Fruit fly (Drosophila melanogaster) whole organism, embryonic: ENCODE results near the gene HDAC4.
A peak's percentile ranks its signal among the peaks of the same experiment; 100 is the strongest.

ENCODE experiments used
- ATbp ChIP-seq: fragments of 200-800 bp; sonication (Bioruptor generic); optimal IDR thresholded peaks from 2 replicates; lab custom pipeline; 2017; ENCODE audit warnings: missing biosample characterization, mild to moderate bottlenecking, missing genetic modification characterization, missing genetic modification reagents
- Asciz ChIP-seq: fragments of 200-800 bp; sonication (Bioruptor generic); optimal IDR thresholded peaks from 2 replicates; lab custom pipeline; 2017; ENCODE audit warnings: missing biosample characterization, mild to moderate bottlenecking, missing genetic modification characterization, missing genetic modification reagents
- Atf3 ChIP-seq: fragments of 200-800 bp; sonication (Bioruptor generic); optimal IDR thresholded peaks from 3 replicates; lab custom pipeline; 2016; ENCODE audit warnings: missing biosample characterization, missing genetic modification characterization
- Bdp1 ChIP-seq: fragments of 200-800 bp; sonication (Bioruptor generic); optimal IDR thresholded peaks from 3 replicates; lab custom pipeline; 2016; ENCODE audit warnings: missing biosample characterization, missing genetic modification characterization
- CG10959 ChIP-seq: fragments of 200-800 bp; sonication (Bioruptor generic); IDR thresholded peaks from 2 replicates; pipeline ENCODE4 v1.3.6; 2022; ENCODE audit warnings: missing biosample characterization, missing genetic modification characterization
- CG11695 ChIP-seq: fragments of 200-800 bp; sonication (Bioruptor generic); IDR thresholded peaks from 3 replicates; pipeline ENCODE4 v1.3.6; 2022; ENCODE audit warnings: missing biosample characterization, missing genetic modification characterization
- CG13424 ChIP-seq: fragments of 200-800 bp; sonication (Bioruptor generic); optimal IDR thresholded peaks from 2 replicates; lab custom pipeline; 2019; ENCODE audit warnings: missing biosample characterization, mild to moderate bottlenecking, missing genetic modification characterization, moderate library complexity
- CG17568 ChIP-seq: fragments of 200-800 bp; sonication (Bioruptor generic); optimal IDR thresholded peaks from 2 replicates; lab custom pipeline; 2018; ENCODE audit warnings: missing biosample characterization, mild to moderate bottlenecking, missing genetic modification characterization, moderate library complexity
- CG30020 ChIP-seq: fragments of 200-800 bp; optimal IDR thresholded peaks from 2 replicates; lab custom pipeline; 2019; ENCODE audit warnings: missing biosample characterization, mild to moderate bottlenecking, missing genetic modification characterization, moderate library complexity
- CG31224 ChIP-seq: fragments of 200-800 bp; sonication (Bioruptor generic); IDR thresholded peaks from 2 replicates; pipeline ENCODE4 v1.3.6; 2022; ENCODE audit warnings: missing biosample characterization, missing genetic modification characterization
- CG31365 ChIP-seq: fragments of 200-800 bp; sonication (Bioruptor generic); optimal IDR thresholded peaks from 2 replicates; lab custom pipeline; 2018; ENCODE audit warnings: missing biosample characterization, mild to moderate bottlenecking, missing genetic modification characterization
- CG3163 ChIP-seq: fragments of 200-800 bp; sonication (Bioruptor generic); optimal IDR thresholded peaks from 3 replicates; lab custom pipeline; 2016; ENCODE audit warnings: missing biosample characterization, missing genetic modification characterization
- CG32767 ChIP-seq: fragments of 200-800 bp; sonication (Bioruptor generic); IDR thresholded peaks from 2 replicates; pipeline ENCODE4 v1.3.6; 2022; ENCODE audit warnings: missing biosample characterization, missing genetic modification characterization
- CG32772 ChIP-seq: fragments of 200-800 bp; sonication (Bioruptor generic); IDR thresholded peaks from 2 replicates; pipeline ENCODE4 v1.3.6; 2022; ENCODE audit warnings: missing biosample characterization, missing genetic modification characterization
- CG34224 ChIP-seq: fragments of 200-800 bp; sonication (Bioruptor generic); IDR thresholded peaks from 3 replicates; pipeline ENCODE4 v1.3.6; 2022; ENCODE audit warnings: missing biosample characterization, missing genetic modification characterization; ENCODE audit not compliant: partially characterized antibody
- CG3995 ChIP-seq: fragments of 200-800 bp; sonication (Bioruptor generic); optimal IDR thresholded peaks from 3 replicates; lab custom pipeline; 2016; ENCODE audit warnings: missing biosample characterization, missing genetic modification characterization
- CG4424 ChIP-seq: fragments of 200-800 bp; sonication (Bioruptor generic); optimal IDR thresholded peaks from 3 replicates; lab custom pipeline; 2016; ENCODE audit warnings: missing biosample characterization, missing genetic modification characterization
- CG4707 ChIP-seq: fragments of 200-800 bp; sonication (Bioruptor generic); optimal IDR thresholded peaks from 2 replicates; lab custom pipeline; 2018; ENCODE audit warnings: missing biosample characterization, mild to moderate bottlenecking, missing genetic modification characterization, moderate library complexity
- CG6654 ChIP-seq: fragments of 200-800 bp; sonication (Bioruptor generic); optimal IDR thresholded peaks from 2 replicates; lab custom pipeline; 2017; ENCODE audit warnings: missing biosample characterization, mild to moderate bottlenecking, missing genetic modification characterization
- CG7271 ChIP-seq: fragments of 200-800 bp; sonication (Bioruptor generic); optimal IDR thresholded peaks from 2 replicates; lab custom pipeline; 2018; ENCODE audit warnings: missing biosample characterization, mild to moderate bottlenecking, missing genetic modification characterization, moderate library complexity
- CG9609 ChIP-seq: fragments of 200-800 bp; sonication (Bioruptor generic); optimal IDR thresholded peaks from 3 replicates; lab custom pipeline; 2016; ENCODE audit warnings: missing biosample characterization, missing genetic modification characterization
- Dbx ChIP-seq: fragments of 200-800 bp; sonication (Bioruptor generic); IDR thresholded peaks from 3 replicates; pipeline ENCODE4 v1.3.6; 2022; ENCODE audit warnings: missing biosample characterization, missing genetic modification characterization
- Dref ChIP-seq: fragments of 200-800 bp; sonication (Bioruptor generic); IDR thresholded peaks from 2 replicates; pipeline ENCODE4 v1.3.6; 2022; ENCODE audit warnings: missing biosample characterization, missing genetic modification characterization
- Elba2 ChIP-seq: fragments of 200-800 bp; sonication (Bioruptor generic); optimal IDR thresholded peaks from 3 replicates; lab custom pipeline; 2016; ENCODE audit warnings: missing biosample characterization, missing genetic modification characterization
- Ets97D ChIP-seq: fragments of 200-800 bp; sonication (Bioruptor generic); optimal IDR thresholded peaks from 3 replicates; lab custom pipeline; 2016; ENCODE audit warnings: missing biosample characterization, missing genetic modification characterization
- Fer1 ChIP-seq: fragments of 200-800 bp; sonication (Bioruptor generic); optimal IDR thresholded peaks from 2 replicates; lab custom pipeline; 2017; ENCODE audit warnings: missing biosample characterization, mild to moderate bottlenecking, missing genetic modification characterization
- Gsc ChIP-seq: fragments of 200-800 bp; sonication (Bioruptor generic); IDR thresholded peaks from 2 replicates; pipeline ENCODE4 v1.3.6; 2022; ENCODE audit warnings: missing biosample characterization, missing genetic modification characterization
- Gug ChIP-seq: fragments of 200-800 bp; sonication (Bioruptor generic); IDR thresholded peaks from 4 replicates; pipeline ENCODE4 v1.3.6; 2022; ENCODE audit warnings: missing biosample characterization, missing genetic modification characterization
- H2.0 ChIP-seq: fragments of 200-800 bp; sonication (Bioruptor generic); IDR thresholded peaks from 2 replicates; pipeline ENCODE4 v1.3.6; 2022; ENCODE audit warnings: missing biosample characterization, missing genetic modification characterization
- HmgZ ChIP-seq: fragments of 200-800 bp; sonication (Bioruptor generic); optimal IDR thresholded peaks from 2 replicates; lab custom pipeline; 2018; ENCODE audit warnings: missing biosample characterization, mild to moderate bottlenecking, missing genetic modification characterization
- Lpt ChIP-seq: fragments of >200 bp; optimal IDR thresholded peaks from 2 replicates; lab custom pipeline; 2018; ENCODE audit warnings: missing biosample characterization, missing genetic modification characterization
- Meics ChIP-seq: fragments of 200-800 bp; sonication (Bioruptor generic); optimal IDR thresholded peaks from 2 replicates; lab custom pipeline; 2017; ENCODE audit warnings: missing biosample characterization, mild to moderate bottlenecking, missing genetic modification characterization
- Stat92E ChIP-seq, 3 experiments: fragments of >200 bp in 2 of 3; fragments of 200-800 bp in 1 of 3; sonication (Bioruptor generic) in 1 of 3; optimal IDR thresholded peaks; 2 replicates each; lab custom pipeline; 2017 to 2019; ENCODE audit warnings: missing biosample characterization in 3 of 3, missing genetic modification characterization in 3 of 3, mild to moderate bottlenecking in 1 of 3, moderate library complexity in 1 of 3
- Usf ChIP-seq: fragments of 200-800 bp; sonication (Bioruptor generic); optimal IDR thresholded peaks from 2 replicates; lab custom pipeline; 2017; ENCODE audit warnings: missing genotype, missing biosample characterization, missing genetic modification characterization
- Xbp1 ChIP-seq: fragments of 200-800 bp; sonication (Bioruptor generic); optimal IDR thresholded peaks from 3 replicates; lab custom pipeline; 2016; ENCODE audit warnings: missing biosample characterization, mild to moderate bottlenecking, missing genetic modification characterization
- corto ChIP-seq: fragments of 200-800 bp; sonication (Bioruptor generic); optimal IDR thresholded peaks from 2 replicates; lab custom pipeline; 2016; ENCODE audit warnings: missing biosample characterization, mild to moderate bottlenecking, missing genetic modification characterization, moderate library complexity
- danr ChIP-seq: fragments of 200-800 bp; sonication (Bioruptor generic); IDR thresholded peaks from 2 replicates; pipeline ENCODE4 v1.3.6; 2022; ENCODE audit warnings: missing biosample characterization, missing genetic modification characterization
- dati ChIP-seq: fragments of 200-800 bp; sonication (Bioruptor generic); IDR thresholded peaks from 2 replicates; pipeline ENCODE4 v1.3.6; 2022; ENCODE audit warnings: missing biosample characterization, missing genetic modification characterization
- exex ChIP-seq: fragments of 200-800 bp; sonication (Bioruptor generic); optimal IDR thresholded peaks from 4 replicates; lab custom pipeline; 2018; ENCODE audit warnings: missing biosample characterization, mild to moderate bottlenecking, missing genetic modification characterization, moderate library complexity
- gcm2 ChIP-seq: fragments of 200-800 bp; sonication (Bioruptor generic); optimal IDR thresholded peaks from 2 replicates; lab custom pipeline; 2016; ENCODE audit warnings: missing biosample characterization, missing genetic modification characterization
- grn ChIP-seq: fragments of 200-800 bp; sonication (Bioruptor generic); optimal IDR thresholded peaks from 3 replicates; lab custom pipeline; 2017; ENCODE audit warnings: missing biosample characterization, missing genetic modification characterization
- hbn ChIP-seq: fragments of 200-800 bp; sonication (Bioruptor generic); IDR thresholded peaks from 2 replicates; pipeline ENCODE4 v1.3.6; 2022; ENCODE audit warnings: missing biosample characterization, missing genetic modification characterization; ENCODE audit not compliant: partially characterized antibody
- jigr1 ChIP-seq: fragments of 200-800 bp; sonication (Bioruptor generic); IDR thresholded peaks from 3 replicates; pipeline ENCODE4 v1.3.6; 2022; ENCODE audit warnings: missing biosample characterization, missing genetic modification characterization
- kay ChIP-seq: fragments of 200-800 bp; sonication (Bioruptor generic); optimal IDR thresholded peaks from 2 replicates; lab custom pipeline; 2016; ENCODE audit warnings: missing biosample characterization, missing genetic modification characterization
- lola ChIP-seq, 3 experiments: fragments of >200 bp in 2 of 3; fragments of 200-800 bp in 1 of 3; sonication (Bioruptor generic) in 1 of 3; optimal IDR thresholded peaks; 2 replicates each; lab custom pipeline; 2017 to 2019; ENCODE audit warnings: missing biosample characterization in 3 of 3, missing genetic modification characterization in 3 of 3, mild to moderate bottlenecking in 1 of 3, moderate library complexity in 1 of 3
- nau ChIP-seq: fragments of 200-800 bp; sonication (Bioruptor generic); optimal IDR thresholded peaks from 3 replicates; lab custom pipeline; 2017; ENCODE audit warnings: missing biosample characterization, mild to moderate bottlenecking, missing genetic modification characterization, missing genetic modification reagents
- otp ChIP-seq: fragments of 200-800 bp; sonication (Bioruptor generic); IDR thresholded peaks from 3 replicates; pipeline ENCODE4, ENCODE4 v1.3.6; 2022; ENCODE audit warnings: missing biosample characterization, missing genetic modification characterization
- sens-2 ChIP-seq: fragments of 200-800 bp; sonication (Bioruptor generic); IDR thresholded peaks from 2 replicates; pipeline ENCODE4 v1.3.6; 2022; ENCODE audit warnings: missing biosample characterization, missing genetic modification characterization
- slou ChIP-seq: fragments of 200-800 bp; sonication (Bioruptor generic); optimal IDR thresholded peaks from 3 replicates; lab custom pipeline; 2016; ENCODE audit warnings: missing biosample characterization, missing genetic modification characterization
- z ChIP-seq: fragments of 200-800 bp; sonication (Bioruptor generic); IDR thresholded peaks from 3 replicates; pipeline ENCODE4 v1.3.6; 2022; ENCODE audit warnings: missing biosample characterization, missing genetic modification characterization
- zen2 ChIP-seq: fragments of 200-800 bp; sonication (Bioruptor generic); IDR thresholded peaks from 3 replicates; pipeline ENCODE4 v1.3.6; 2022; ENCODE audit warnings: missing biosample characterization, missing genetic modification characterization; ENCODE audit not compliant: partially characterized antibody

Gene HDAC4

dm6 chrX:13332702-13333243, 47.3 kb upstream of the HDAC4 start (continued):
- TF ChIP-seq zen2 (GFP tag; lab: Robert Waterston, UW) (no peak), CG3995 (GFP tag; lab: Kevin White, UChicago) (no peak), CG10959 (GFP tag; lab: Robert Waterston, UW) (no peak), Fer1 (GFP tag; lab: Kevin White, UChicago) (no peak), jigr1 (no peak), danr (GFP tag; lab: Robert Waterston, UW) (no peak), Gug (GFP tag; lab: Robert Waterston, UW) (no peak), hbn (GFP tag; lab: Robert Waterston, UW) (no peak), Bdp1 (GFP tag; lab: Kevin White, UChicago) (no peak), CG17568 (GFP tag; lab: Kevin White, UChicago) (no peak), CG32772 (GFP tag; lab: Robert Waterston, UW) (no peak), slou (GFP tag; lab: Kevin White, UChicago) (no peak), Atf3 (no peak), Gsc (GFP tag; lab: Robert Waterston, UW) (no peak), lola (GFP tag; optimal IDR thresholded peaks at IDR 0.05; lab: Kevin White, UChicago) (no peak), nau (GFP tag; lab: Kevin White, UChicago) (no peak), CG30020 (tag; lab: Kevin White, UChicago) (no peak), CG13424 (tag; lab: Kevin White, UChicago) (no peak), kay (GFP tag; lab: Kevin White, UChicago) (no peak), HmgZ (tag; lab: Kevin White, UChicago) (no peak), CG31365 (tag; lab: Kevin White, UChicago) (no peak), CG32767 (GFP tag; lab: Robert Waterston, UW) (no peak), CG4424 (no peak), otp (GFP tag; lab: Robert Waterston, UW) (no peak), ATbp (GFP tag; lab: Kevin White, UChicago) (no peak), z (GFP tag; lab: Robert Waterston, UW) (no peak), CG34224 (GFP tag; lab: Robert Waterston, UW) (peak; percentile 59), Ets97D (no peak), Xbp1 (GFP tag; lab: Kevin White, UChicago) (no peak), H2.0 (no peak), CG31224 (GFP tag; lab: Robert Waterston, UW) (no peak), sens-2 (GFP tag; lab: Robert Waterston, UW) (no peak), corto (GFP tag; lab: Kevin White, UChicago) (no peak), gcm2 (GFP tag; lab: Kevin White, UChicago) (no peak), CG4707 (GFP tag; lab: Kevin White, UChicago) (no peak), Usf (GFP tag; lab: Kevin White, UChicago) (peak; percentile 5), Lpt (GFP tag; lab: Kevin White, UChicago) (no peak), Elba2 (GFP tag; lab: Kevin White, UChicago) (no peak), dati (GFP tag; lab: Robert Waterston, UW) (no peak), CG6654 (GFP tag; lab: Kevin White, UChicago) (no peak), exex (tag; lab: Kevin White, UChicago) (peak; percentile 82), Meics (peak; percentile 57), CG7271 (tag; lab: Kevin White, UChicago) (no peak), Asciz (no peak), CG3163 (peak; percentile 8), CG11695 (GFP tag; lab: Robert Waterston, UW) (no peak), Dref (no peak), Dbx (0 out of 3 replicates have a peak, but pooled peaks have one; percentile 27), Stat92E (GFP tag; optimal IDR thresholded peaks at IDR 0.05; lab: Kevin White, UChicago) (no peak), CG9609 (peak; percentile 28), grn (peak; percentile 56)
